Worm (Caenorhabditis elegans) whole organism, early embryonic: ENCODE results near the gene srg-3.

Source experiments
- ceh-36 ChIP-seq: sonication (generic microtip); optimal IDR thresholded peaks from 2 replicates; lab custom pipeline; 2016; ENCODE audit warnings: missing genetic modification characterization, inconsistent platforms, missing compliant biosample characterization
- hmg-4 ChIP-seq: fragments of 200-800 bp; sonication (Bioruptor generic); optimal IDR thresholded peaks from 2 replicates; lab custom pipeline; 2018; ENCODE audit warnings: mild to moderate bottlenecking, missing genetic modification characterization, missing compliant biosample characterization
- pes-1 ChIP-seq: fragments of 200-800 bp; sonication (Bioruptor generic); IDR thresholded peaks from 2 replicates; pipeline ENCODE4 v1.3.6; 2022; ENCODE audit warnings: missing genetic modification reagents, missing genetic modification characterization, missing compliant biosample characterization
- sea-1 ChIP-seq: fragments of 200-800 bp; sonication (Bioruptor generic); conservative IDR thresholded peaks from 2 replicates; pipeline ENCODE4 v1.3.6; 2022; ENCODE audit warnings: missing genetic modification characterization, missing compliant biosample characterization
- tra-4 ChIP-seq: sonication (generic microtip); optimal IDR thresholded peaks from 2 replicates; lab custom pipeline; 2017; ENCODE audit warnings: missing genetic modification characterization, missing compliant biosample characterization

DNA sequence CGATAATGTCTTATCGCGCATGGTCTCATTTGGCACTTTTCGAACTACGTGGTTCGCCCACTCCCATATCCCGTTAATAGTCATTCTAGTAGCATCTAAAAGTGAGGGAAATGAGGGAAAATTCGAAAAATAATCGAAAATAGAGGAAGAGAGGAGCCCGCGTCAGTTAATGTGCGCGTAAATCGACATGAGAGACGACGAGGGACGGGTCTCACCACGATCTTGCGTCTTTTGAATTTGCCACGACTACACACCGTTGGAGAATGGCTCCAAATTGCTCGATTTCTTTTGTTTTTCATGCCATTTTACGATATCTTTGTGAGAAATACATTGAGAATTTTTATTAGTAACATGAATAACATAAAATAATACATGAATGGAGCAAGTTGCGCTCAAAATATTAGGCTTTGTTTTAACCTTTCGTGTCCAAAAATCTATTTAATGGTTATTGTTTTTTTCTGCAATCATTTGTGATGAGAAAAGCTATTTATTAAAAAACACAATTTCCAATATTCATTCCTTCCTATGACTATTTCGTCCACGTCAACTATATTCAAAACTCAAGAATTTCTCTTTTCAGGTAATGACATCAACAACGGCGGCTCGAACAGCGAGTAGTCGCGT, 22.0 kb downstream of the srg-3 start, which contains the start of the genes gen-1 and stt-3:
- TF ChIP-seq pes-1 (no peak), tra-4 (tag; lab: Kevin White, UChicago) (no peak), hmg-4 (no peak), ceh-36 (no peak), sea-1 (GFP tag; lab: Robert Waterston, UW) (no peak)
